Fruit fly (Drosophila melanogaster) ovary, adult (tissue): Measurements from ENCODE around the gene Cbp20.
A peak's percentile ranks its signal among the peaks of the same experiment; 100 is the strongest.

Experiments used
- CG17801 ChIP-seq: fragments of 200-800 bp; optimal IDR thresholded peaks from 2 replicates; lab custom pipeline; 2019; ENCODE audit warnings: missing biosample characterization, mild to moderate bottlenecking, missing genetic modification characterization, moderate library complexity; ENCODE audit not compliant: partially characterized antibody

Cbp20 gene

DNA sequence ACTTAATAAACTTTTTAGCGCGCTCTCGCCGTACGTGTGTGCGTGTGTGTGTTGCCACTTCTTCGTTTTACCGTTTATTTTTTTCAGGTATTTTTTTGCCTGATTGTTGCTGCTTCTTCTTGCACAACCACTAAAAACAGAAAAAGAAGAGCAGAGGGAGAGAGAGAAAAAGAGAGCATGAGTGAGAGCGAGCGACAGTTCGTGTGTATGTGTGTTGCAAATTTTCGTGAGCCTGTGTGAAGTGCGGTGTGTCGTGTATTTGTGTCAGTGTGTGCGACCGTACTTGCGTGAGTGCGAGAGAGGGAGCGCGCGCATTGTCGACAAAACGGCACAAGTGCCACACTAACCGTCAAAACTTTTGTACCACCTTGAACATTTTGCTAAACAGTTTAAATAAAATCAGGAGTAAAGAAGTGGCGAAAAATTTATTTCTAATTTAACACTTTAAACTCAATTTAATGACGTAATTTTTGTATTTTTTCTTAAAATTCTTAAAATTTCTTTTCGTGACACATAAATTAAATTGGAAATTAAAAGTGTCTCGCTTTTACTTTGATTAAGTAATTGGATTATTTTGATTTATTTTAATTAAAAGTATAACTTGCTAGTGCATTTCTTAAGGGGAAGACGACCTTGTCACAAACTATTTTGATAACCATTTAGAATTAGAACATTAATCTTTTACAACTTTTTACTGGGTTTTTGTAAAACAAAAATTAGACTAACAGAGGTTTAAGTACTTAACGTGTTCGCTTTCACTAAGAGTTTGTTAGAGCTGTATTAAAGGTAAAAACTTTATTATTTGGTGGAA is 32.7 kb downstream of the Cbp20 start:
- TF ChIP-seq CG17801, result peak; percentile 93

DNA sequence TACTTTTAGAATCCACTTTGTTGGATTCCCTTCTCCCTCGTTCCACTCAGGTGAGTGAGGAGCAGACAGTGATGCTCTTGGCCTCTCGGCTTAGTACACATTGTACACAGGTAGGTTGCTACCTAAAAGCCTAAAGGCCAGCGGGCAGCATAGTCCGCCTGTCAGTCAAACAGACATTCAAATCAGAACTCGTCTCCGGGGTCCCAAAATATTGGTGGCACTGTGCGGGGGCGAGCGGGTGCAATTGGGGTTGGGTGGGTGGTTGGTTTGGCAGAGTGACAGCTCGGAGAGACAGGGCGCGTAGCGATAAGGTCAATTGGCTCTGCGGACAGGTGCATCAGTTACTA is 33.3 kb downstream of the Cbp20 start:
- TF ChIP-seq CG17801, result no peak

DNA sequence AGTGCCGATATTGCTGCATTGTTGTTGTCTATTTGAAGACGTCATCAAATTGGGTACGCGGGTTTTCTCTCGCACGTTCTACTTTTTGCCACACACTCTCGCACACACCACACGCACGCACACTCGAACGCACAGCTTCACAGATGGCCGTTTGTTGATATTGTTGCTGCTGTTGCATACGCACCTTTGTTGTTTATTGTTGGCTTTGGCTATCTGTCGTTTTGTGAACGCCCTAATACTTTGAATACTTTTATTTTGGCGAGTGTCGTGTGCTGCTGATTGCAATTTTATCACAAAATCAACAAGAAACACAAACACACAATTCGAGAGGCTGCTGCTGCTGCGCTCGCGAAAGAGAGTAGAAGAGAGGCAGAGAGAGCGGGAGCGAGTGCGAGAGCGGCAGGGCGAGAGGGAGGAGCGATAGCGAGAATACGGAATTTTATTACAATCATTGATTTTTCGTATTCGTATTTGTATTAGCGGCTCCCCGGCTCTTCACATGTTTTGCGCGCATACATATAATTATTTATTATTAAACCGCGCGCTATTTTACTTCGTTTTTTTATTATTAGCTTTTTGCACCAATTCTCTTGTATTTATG is 34.2 kb downstream of the Cbp20 start:
- TF ChIP-seq CG17801, result peak; percentile 61

dm6 chr3R:18199177-18199884 is 34.9 kb downstream of the Cbp20 start, which contains the start of the genes Ssdp and CG7985:
Gene Ssdp, minus strand, starts transcription at chr3R:18199595.
Gene CG7985, plus strand, starts transcription at chr3R:18199857.
- TF ChIP-seq CG17801, result no peak

DNA sequence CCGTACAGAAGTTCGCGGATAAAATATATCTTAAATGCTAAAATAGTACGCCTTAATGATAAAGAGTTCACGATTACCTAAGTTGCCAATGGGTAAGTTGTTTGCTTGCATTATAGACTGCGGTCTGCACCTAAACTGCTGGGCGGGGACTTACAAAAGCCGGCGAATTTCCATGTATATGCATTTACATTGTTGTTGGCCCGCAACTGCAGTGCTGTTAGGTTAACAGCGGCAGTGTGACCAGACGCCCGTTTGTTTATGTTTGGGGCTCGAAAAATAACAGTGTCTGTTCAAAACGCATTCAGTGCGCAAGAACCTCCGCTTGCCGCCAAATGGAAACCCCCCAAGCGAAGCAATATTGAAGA is 35.4 kb downstream of the Cbp20 start:
- no peak for TF ChIP-seq CG17801

DNA sequence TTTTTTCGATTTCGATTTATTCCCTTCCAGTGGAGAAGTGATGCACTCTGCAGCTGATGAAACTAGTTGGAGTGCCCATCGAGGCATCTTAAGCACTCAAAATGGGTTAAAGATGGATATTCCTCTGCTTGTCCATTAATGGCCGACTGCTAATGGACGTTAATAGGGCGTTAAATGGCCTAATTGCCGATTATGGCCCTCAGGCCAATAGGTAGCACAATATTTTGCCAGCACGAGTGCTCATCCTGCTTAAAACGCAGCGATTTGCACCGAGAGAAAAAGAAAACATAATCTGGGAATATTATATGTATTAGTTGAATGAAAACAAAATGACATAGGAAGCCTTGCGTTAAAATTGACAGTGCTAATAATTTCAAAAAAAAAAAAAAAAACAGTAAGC is 44.0 kb downstream of the Cbp20 start, which contains the start of gene CG44158:
Gene CG44158 (plus strand): TSS at position 301 of the 400 bp plus-strand sequence.
- TF ChIP-seq CG17801, result no peak
